Fruit fly (Drosophila melanogaster) whole organism, embryonic: Measurements from ENCODE around the gene FRG1.
A peak's percentile ranks its signal among the peaks of the same experiment; 100 is the strongest.

Experiments used
- Atf6 ChIP-seq: fragments of 200-800 bp; sonication (Bioruptor generic); IDR thresholded peaks from 2 replicates; pipeline ENCODE4 v1.3.6; 2022; ENCODE audit warnings: missing biosample characterization, missing genetic modification characterization
- Bdp1 ChIP-seq: fragments of 200-800 bp; sonication (Bioruptor generic); optimal IDR thresholded peaks from 3 replicates; lab custom pipeline; 2016; ENCODE audit warnings: missing biosample characterization, missing genetic modification characterization
- Bteb2 ChIP-seq: fragments of 200-800 bp; sonication (Bioruptor generic); optimal IDR thresholded peaks from 2 replicates; lab custom pipeline; 2016; ENCODE audit warnings: missing biosample characterization, missing genetic modification characterization
- CG10209 ChIP-seq: fragments of 200-800 bp; sonication (Bioruptor generic); optimal IDR thresholded peaks from 3 replicates; lab custom pipeline; 2017; ENCODE audit warnings: missing biosample characterization, mild to moderate bottlenecking, missing genetic modification characterization, missing genetic modification reagents
- CG10979 ChIP-seq: fragments of 200-800 bp; sonication (Bioruptor generic); optimal IDR thresholded peaks from 2 replicates; lab custom pipeline; 2018; ENCODE audit warnings: missing biosample characterization, mild to moderate bottlenecking, missing genetic modification characterization, moderate library complexity
- CG12659 ChIP-seq: fragments of 200-800 bp; sonication (Bioruptor generic); optimal IDR thresholded peaks from 3 replicates; lab custom pipeline; 2017; ENCODE audit warnings: mild to moderate bottlenecking, missing biosample characterization, missing genetic modification reagents, missing genetic modification characterization
- CG13424 ChIP-seq: fragments of 200-800 bp; sonication (Bioruptor generic); optimal IDR thresholded peaks from 2 replicates; lab custom pipeline; 2019; ENCODE audit warnings: missing biosample characterization, mild to moderate bottlenecking, missing genetic modification characterization, moderate library complexity
- CG14860 ChIP-seq: fragments of 200-800 bp; sonication (Bioruptor generic); IDR thresholded peaks from 3 replicates; pipeline ENCODE4 v1.3.6; 2022; ENCODE audit warnings: missing biosample characterization, missing genetic modification characterization; ENCODE audit not compliant: partially characterized antibody
- CG14965 ChIP-seq: fragments of 200-800 bp; sonication (Bioruptor generic); optimal IDR thresholded peaks from 2 replicates; lab custom pipeline; 2016; ENCODE audit warnings: missing biosample characterization, missing genetic modification characterization, borderline replicate concordance
- CG15479 ChIP-seq: fragments of 200-800 bp; sonication (Bioruptor generic); optimal IDR thresholded peaks from 3 replicates; lab custom pipeline; 2019; ENCODE audit warnings: missing biosample characterization, mild to moderate bottlenecking, missing genetic modification characterization, moderate library complexity
- CG16813 ChIP-seq: fragments of 200-800 bp; sonication (Bioruptor generic); IDR thresholded peaks from 3 replicates; pipeline ENCODE4 v1.3.6; 2022; ENCODE audit warnings: missing biosample characterization, missing genetic modification characterization; ENCODE audit not compliant: partially characterized antibody
- CG1832 ChIP-seq: fragments of 200-800 bp; sonication (Bioruptor generic); optimal IDR thresholded peaks from 2 replicates; lab custom pipeline; 2017; ENCODE audit warnings: missing biosample characterization, mild to moderate bottlenecking, missing genetic modification characterization, inconsistent platforms
- CG2120 ChIP-seq: fragments of 200-800 bp; sonication (Bioruptor generic); optimal IDR thresholded peaks from 3 replicates; lab custom pipeline; 2016; ENCODE audit warnings: missing biosample characterization, missing genetic modification characterization
- CG2199 ChIP-seq: fragments of 200-800 bp; sonication (Bioruptor generic); IDR thresholded peaks from 3 replicates; pipeline ENCODE4 v1.3.6; 2022; ENCODE audit warnings: missing biosample characterization, missing genetic modification characterization
- CG31224 ChIP-seq: fragments of 200-800 bp; sonication (Bioruptor generic); IDR thresholded peaks from 2 replicates; pipeline ENCODE4 v1.3.6; 2022; ENCODE audit warnings: missing biosample characterization, missing genetic modification characterization
- CG31365 ChIP-seq: fragments of 200-800 bp; sonication (Bioruptor generic); optimal IDR thresholded peaks from 2 replicates; lab custom pipeline; 2018; ENCODE audit warnings: missing biosample characterization, mild to moderate bottlenecking, missing genetic modification characterization
- CG6689 ChIP-seq: fragments of 200-800 bp; sonication (Bioruptor generic); IDR thresholded peaks from 2 replicates; pipeline ENCODE4 v1.3.6; 2022; ENCODE audit warnings: missing biosample characterization, missing genetic modification characterization
- CG6854 ChIP-seq: fragments of 200-800 bp; sonication (Bioruptor generic); optimal IDR thresholded peaks from 3 replicates; lab custom pipeline; 2017; ENCODE audit warnings: missing biosample characterization, mild to moderate bottlenecking, missing genetic modification characterization
- CG7372 ChIP-seq: fragments of 200-800 bp; sonication (Bioruptor generic); IDR thresholded peaks from 2 replicates; pipeline ENCODE4 v1.3.6; 2022; ENCODE audit warnings: missing biosample characterization, missing genetic modification characterization
- CG9932 ChIP-seq: fragments of 200-800 bp; sonication (Bioruptor generic); IDR thresholded peaks from 2 replicates; pipeline ENCODE4 v1.3.6; 2022; ENCODE audit warnings: missing biosample characterization, missing genetic modification characterization
- Dp ChIP-seq: fragments of 200-800 bp; sonication (Bioruptor generic); optimal IDR thresholded peaks from 2 replicates; lab custom pipeline; 2018; ENCODE audit warnings: missing biosample characterization, mild to moderate bottlenecking, missing genetic modification characterization, moderate library complexity
- H2.0 ChIP-seq: fragments of 200-800 bp; sonication (Bioruptor generic); IDR thresholded peaks from 2 replicates; pipeline ENCODE4 v1.3.6; 2022; ENCODE audit warnings: missing biosample characterization, missing genetic modification characterization
- Lpt ChIP-seq: fragments of >200 bp; optimal IDR thresholded peaks from 2 replicates; lab custom pipeline; 2018; ENCODE audit warnings: missing biosample characterization, missing genetic modification characterization
- Nf-YC ChIP-seq: fragments of 200-800 bp; optimal IDR thresholded peaks from 3 replicates; lab custom pipeline; 2019; ENCODE audit warnings: missing biosample characterization, mild to moderate bottlenecking, missing genetic modification characterization, moderate library complexity
- Oaz ChIP-seq: fragments of 200-800 bp; sonication (Bioruptor generic); IDR thresholded peaks from 2 replicates; pipeline ENCODE4 v1.3.6; 2022; ENCODE audit warnings: missing biosample characterization, missing genetic modification characterization
- Ptx1 ChIP-seq: fragments of 200-800 bp; sonication (Bioruptor generic); IDR thresholded peaks from 2 replicates; pipeline ENCODE4 v1.3.6; 2022; ENCODE audit warnings: missing biosample characterization, missing genetic modification characterization
- Scr ChIP-seq: fragments of 200-800 bp; sonication (Bioruptor generic); IDR thresholded peaks from 2 replicates; pipeline ENCODE4 v1.3.6; 2022; ENCODE audit warnings: missing biosample characterization, missing genetic modification characterization; ENCODE audit not compliant: partially characterized antibody
- Trl ChIP-seq, 3 experiments: fragments of >200 bp in 2 of 3; fragments of 200-800 bp in 1 of 3; sonication (Bioruptor generic) in 1 of 3; optimal IDR thresholded peaks; 2 replicates in 1 of 3; 3 replicates in 2 of 3; lab custom pipeline; 2016 to 2017; ENCODE audit warnings: missing biosample characterization in 1 of 3, missing genetic modification characterization in 1 of 3
- al ChIP-seq: fragments of 200-800 bp; sonication (Bioruptor generic); IDR thresholded peaks from 2 replicates; pipeline ENCODE4 v1.3.6; 2022; ENCODE audit warnings: missing biosample characterization, missing genetic modification characterization
- ase ChIP-seq: fragments of 200-800 bp; sonication (Bioruptor generic); IDR thresholded peaks from 3 replicates; pipeline ENCODE4 v1.3.6; 2022; ENCODE audit warnings: missing biosample characterization, missing genetic modification characterization
- chn ChIP-seq: fragments of 200-800 bp; sonication (Bioruptor generic); optimal IDR thresholded peaks from 2 replicates; lab custom pipeline; 2016; ENCODE audit warnings: missing biosample characterization, missing genetic modification characterization
- corto ChIP-seq: fragments of 200-800 bp; sonication (Bioruptor generic); optimal IDR thresholded peaks from 2 replicates; lab custom pipeline; 2016; ENCODE audit warnings: missing biosample characterization, mild to moderate bottlenecking, missing genetic modification characterization, moderate library complexity
- danr ChIP-seq: fragments of 200-800 bp; sonication (Bioruptor generic); IDR thresholded peaks from 2 replicates; pipeline ENCODE4 v1.3.6; 2022; ENCODE audit warnings: missing biosample characterization, missing genetic modification characterization
- dimm ChIP-seq: fragments of 200-800 bp; sonication (Bioruptor generic); IDR thresholded peaks from 2 replicates; pipeline ENCODE4 v1.3.6; 2022; ENCODE audit warnings: missing biosample characterization, missing genetic modification characterization
- dmrt11E ChIP-seq: fragments of 200-800 bp; sonication (Bioruptor generic); optimal IDR thresholded peaks from 3 replicates; lab custom pipeline; 2018; ENCODE audit warnings: missing biosample characterization, mild to moderate bottlenecking, missing genetic modification characterization, moderate library complexity
- dpn ChIP-seq, 2 experiments: fragments of 200-800 bp; sonication (Bioruptor generic); optimal IDR thresholded peaks; 3 replicates each; lab custom pipeline; 2016; ENCODE audit warnings: missing biosample characterization in 2 of 2, missing genetic modification characterization in 2 of 2
- fd96Cb ChIP-seq: fragments of 200-800 bp; sonication (Bioruptor generic); optimal IDR thresholded peaks from 2 replicates; lab custom pipeline; 2018; ENCODE audit warnings: missing biosample characterization, mild to moderate bottlenecking, missing genetic modification characterization, moderate library complexity
- gfzf ChIP-seq: fragments of 200-800 bp; sonication (Bioruptor generic); optimal IDR thresholded peaks from 2 replicates; lab custom pipeline; 2016; ENCODE audit warnings: missing biosample characterization, mild to moderate bottlenecking, missing genetic modification characterization, moderate library complexity
- kay ChIP-seq: fragments of 200-800 bp; sonication (Bioruptor generic); optimal IDR thresholded peaks from 2 replicates; lab custom pipeline; 2016; ENCODE audit warnings: missing biosample characterization, missing genetic modification characterization
- ken ChIP-seq: fragments of 200-800 bp; sonication (Bioruptor generic); IDR thresholded peaks from 3 replicates; pipeline ENCODE4 v1.3.6; 2022; ENCODE audit warnings: missing biosample characterization, missing genetic modification characterization
- lab ChIP-seq: fragments of 200-800 bp; sonication (Bioruptor generic); optimal IDR thresholded peaks from 3 replicates; lab custom pipeline; 2017; ENCODE audit warnings: missing biosample characterization, missing genetic modification characterization, mild to moderate bottlenecking, moderate library complexity, missing genetic modification reagents
- lov ChIP-seq, 2 experiments: fragments of 200-800 bp in 1 of 2; fragments of >200 bp in 1 of 2; sonication (Bioruptor generic) in 1 of 2; IDR thresholded peaks in 1 of 2; optimal IDR thresholded peaks in 1 of 2; 2 replicates in 1 of 2; 3 replicates in 1 of 2; pipeline versions ENCODE4 v1.3.6 to Lab custom; 2017 to 2022; ENCODE audit warnings: missing biosample characterization in 1 of 2, missing genetic modification characterization in 1 of 2
- p53 ChIP-seq: fragments of 200-800 bp; sonication (Bioruptor generic); optimal IDR thresholded peaks from 2 replicates; lab custom pipeline; 2016; ENCODE audit warnings: missing biosample characterization, missing genetic modification characterization
- pnt ChIP-seq: fragments of 200-800 bp; sonication (Bioruptor generic); optimal IDR thresholded peaks from 3 replicates; lab custom pipeline; 2016; ENCODE audit warnings: missing biosample characterization, missing genetic modification characterization
- slou ChIP-seq: fragments of 200-800 bp; sonication (Bioruptor generic); optimal IDR thresholded peaks from 3 replicates; lab custom pipeline; 2016; ENCODE audit warnings: missing biosample characterization, missing genetic modification characterization
- so ChIP-seq: fragments of 200-800 bp; sonication (Bioruptor generic); IDR thresholded peaks from 3 replicates; pipeline ENCODE4 v1.3.6; 2022; ENCODE audit warnings: missing biosample characterization, missing genetic modification characterization
- tin ChIP-seq: fragments of 200-800 bp; sonication (Bioruptor generic); optimal IDR thresholded peaks from 3 replicates; lab custom pipeline; 2016; ENCODE audit warnings: missing biosample characterization, missing genetic modification characterization
- trem ChIP-seq: fragments of 200-800 bp; optimal IDR thresholded peaks from 3 replicates; lab custom pipeline; 2019; ENCODE audit warnings: missing biosample characterization, mild to moderate bottlenecking, missing genetic modification characterization, moderate library complexity
- vnd ChIP-seq: fragments of 200-800 bp; sonication (Bioruptor generic); IDR thresholded peaks from 3 replicates; pipeline ENCODE4 v1.3.6; 2022; ENCODE audit warnings: missing biosample characterization, missing genetic modification characterization; ENCODE audit not compliant: partially characterized antibody

The FRG1 gene

dm6 chr3L:20247513-20248173, 49.1 kb downstream of the FRG1 start, which contains the start of gene rdgC (continued):
- TF ChIP-seq CG2120 (GFP tag; lab: Kevin White, UChicago) (peak; percentile 97), CG12659 (GFP tag; lab: Kevin White, UChicago) (peak; percentile 96), al (peak; percentile 93), danr (GFP tag; lab: Robert Waterston, UW) (peak; percentile 88), dpn (GFP tag; optimal IDR thresholded peaks at IDR 0.05; lab: Kevin White, UChicago) (peak; percentile 96), p53 (GFP tag; lab: Kevin White, UChicago) (peak; percentile 89), H2.0 (GFP tag; lab: Robert Waterston, UW) (peak; percentile 94), CG6854 (peak; percentile 94), tin (GFP tag; lab: Kevin White, UChicago) (peak; percentile 94), slou (GFP tag; lab: Kevin White, UChicago) (peak; percentile 92), CG14965 (GFP tag; lab: Kevin White, UChicago) (peak; percentile 81), CG15479 (GFP tag; lab: Kevin White, UChicago) (no peak), ken (GFP tag; lab: Robert Waterston, UW) (peak; percentile 94), CG7372 (GFP tag; lab: Robert Waterston, UW) (peak; percentile 95), ase (GFP tag; lab: Robert Waterston, UW) (peak; percentile 96), CG13424 (tag; lab: Kevin White, UChicago) (peak; percentile 95), CG2199 (GFP tag; lab: Robert Waterston, UW) (peak; percentile 95), so (GFP tag; lab: Robert Waterston, UW) (peak; percentile 96), lab (GFP tag; lab: Kevin White, UChicago) (peak; percentile 98), Lpt (no peak), Trl (optimal IDR thresholded peaks at IDR 0.05; lab: Kevin White, UChicago) (peak; percentile 38 to 65), Trl (GFP tag; optimal IDR thresholded peaks at IDR 0.05; lab: Kevin White, UChicago) (peak; percentile 95), vnd (no peak), Bdp1 (peak; percentile 86), CG10209 (GFP tag; lab: Kevin White, UChicago) (peak; percentile 93), CG10979 (tag; lab: Kevin White, UChicago) (peak; percentile 91), chn (peak; percentile 91), Nf-YC (tag; lab: Kevin White, UChicago) (peak; percentile 68), kay (peak; percentile 91), CG9932 (GFP tag; lab: Robert Waterston, UW) (peak; percentile 89), Atf6 (GFP tag; lab: Robert Waterston, UW) (peak; percentile 97), Dp (GFP tag; lab: Kevin White, UChicago) (no peak), dmrt11E (tag; lab: Kevin White, UChicago) (peak; percentile 36), Ptx1 (GFP tag; lab: Robert Waterston, UW) (peak; percentile 96), CG6689 (GFP tag; lab: Robert Waterston, UW) (peak; percentile 96), Scr (GFP tag; lab: Robert Waterston, UW) (no peak), gfzf (peak; percentile 9), CG1832 (GFP tag; lab: Kevin White, UChicago) (peak; percentile 45), trem (peak; percentile 89), Oaz (peak; percentile 94), pnt (peak; percentile 96), fd96Cb (tag; lab: Kevin White, UChicago) (peak; percentile 97), CG31365 (peak; percentile 89), corto (GFP tag; lab: Kevin White, UChicago) (peak; percentile 19), CG31224 (peak; percentile 91), dimm (GFP tag; lab: Robert Waterston, UW) (peak; percentile 77), CG16813 (no peak), Bteb2 (GFP tag; lab: Kevin White, UChicago) (peak; percentile 94), lov (optimal IDR thresholded peaks at IDR 0.05; lab: Kevin White, UChicago) (no peak), lov (GFP tag; IDR thresholded peaks at IDR 0.05; lab: Robert Waterston, UW) (peak; percentile 91), CG14860 (no peak)
